Worm (Caenorhabditis elegans): ENCODE results near the gene ifas-2.

DNA sequence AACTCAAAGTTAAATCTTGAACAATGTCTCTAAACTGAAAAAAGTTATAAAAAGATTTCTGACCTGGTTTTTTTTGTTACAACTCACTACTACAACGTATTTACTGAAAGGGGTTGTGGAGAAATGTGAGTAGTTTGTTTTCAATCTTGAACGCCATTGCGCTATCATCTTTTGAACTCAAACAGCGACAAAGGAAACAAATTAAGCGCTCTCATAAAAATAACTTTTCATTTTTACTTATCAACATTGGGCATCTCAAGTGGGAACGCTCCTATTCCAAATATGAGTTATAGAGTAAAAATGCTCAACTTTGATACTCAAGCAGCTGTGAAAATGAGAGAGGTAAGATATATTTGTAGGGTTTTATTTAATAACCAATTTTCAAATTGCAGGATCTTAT, 4.8 kb upstream of the ifas-2 start, which contains the start of gene F09C6.15:
- no peak for TF ChIP-seq W03F9.2 (tag; optimal IDR thresholded peaks at IDR 0.05)
- TF ChIP-seq dao-5 (tag; optimal IDR thresholded peaks at IDR 0.05), result no peak
- no peak for TF ChIP-seq him-1 (tag; optimal IDR thresholded peaks at IDR 0.05)
